Worm (Caenorhabditis elegans): ENCODE results near the gene T22B2.3.

ce11 chrX:3920747-3921146, 3.6 kb downstream of the T22B2.3 start:
- TF ChIP-seq unc-62 (GFP tag; optimal IDR thresholded peaks at IDR 0.05) (no peak), F55B11.4 (tag; optimal IDR thresholded peaks at IDR 0.05; ENCODE audit: borderline replicate concordance, insufficient read depth) (no peak), tbx-9 (tag; optimal IDR thresholded peaks at IDR 0.05; ENCODE audit: borderline replicate concordance) (no peak), B0336.3 (GFP tag; IDR thresholded peaks at IDR 0.05) (no peak), F49E8.2 (tag; optimal IDR thresholded peaks at IDR 0.05; ENCODE audit: insufficient read depth) (no peak), D2030.7 (GFP tag; IDR thresholded peaks at IDR 0.05) (no peak), him-1 (tag; optimal IDR thresholded peaks at IDR 0.05) (no peak), ama-1 (optimal IDR thresholded peaks at IDR 0.05) (no peak), ama-1 (GFP tag; optimal IDR thresholded peaks at IDR 0.05) (no peak), ztf-18 (tag; optimal IDR thresholded peaks at IDR 0.05) (no peak), dpl-1 (GFP tag; optimal IDR thresholded peaks at IDR 0.05) (no peak), unc-130 (GFP tag; optimal IDR thresholded peaks at IDR 0.05) (no peak), nhr-90 (tag; optimal IDR thresholded peaks at IDR 0.05) (no peak)

Measured in whole organism, young adult.